Fruit fly (Drosophila melanogaster) whole organism, embryonic: ENCODE measurements around the gene UQCR-6.4L.

Experiments
- Aef1 ChIP-seq: fragments of 200-800 bp; sonication (Bioruptor generic); IDR thresholded peaks from 3 replicates; pipeline ENCODE4 v1.3.6; 2022; ENCODE audit warnings: missing biosample characterization, missing genetic modification characterization
- CG12236 ChIP-seq: fragments of 200-800 bp; sonication (Bioruptor generic); optimal IDR thresholded peaks from 2 replicates; lab custom pipeline; 2016; ENCODE audit warnings: missing biosample characterization, missing genetic modification characterization
- CG12299 ChIP-seq: fragments of 200-800 bp; sonication (Bioruptor generic); optimal IDR thresholded peaks from 2 replicates; lab custom pipeline; 2018; ENCODE audit warnings: missing biosample characterization, mild to moderate bottlenecking, missing genetic modification characterization
- CG12769 ChIP-seq: fragments of 200-800 bp; sonication (Bioruptor generic); optimal IDR thresholded peaks from 2 replicates; lab custom pipeline; 2019; ENCODE audit warnings: missing biosample characterization, mild to moderate bottlenecking, missing genetic modification characterization, moderate library complexity
- CG14050 ChIP-seq: fragments of 200-800 bp; sonication (Bioruptor generic); IDR thresholded peaks from 3 replicates; pipeline ENCODE4 v1.3.6; 2022; ENCODE audit warnings: missing biosample characterization, missing genetic modification characterization
- CG1603 ChIP-seq: fragments of 200-800 bp; sonication (Bioruptor generic); optimal IDR thresholded peaks from 2 replicates; lab custom pipeline; 2019; ENCODE audit warnings: missing biosample characterization, mild to moderate bottlenecking, missing genetic modification characterization, moderate library complexity
- CG2202 ChIP-seq: fragments of 200-800 bp; sonication (Bioruptor generic); optimal IDR thresholded peaks from 2 replicates; lab custom pipeline; 2018; ENCODE audit warnings: missing biosample characterization, mild to moderate bottlenecking, missing genetic modification characterization
- CG2875 ChIP-seq: fragments of 200-800 bp; sonication (Bioruptor generic); optimal IDR thresholded peaks from 2 replicates; lab custom pipeline; 2017; ENCODE audit warnings: missing biosample characterization, mild to moderate bottlenecking, missing genetic modification characterization, missing genetic modification reagents
- CG30020 ChIP-seq: fragments of 200-800 bp; optimal IDR thresholded peaks from 2 replicates; lab custom pipeline; 2019; ENCODE audit warnings: missing biosample characterization, mild to moderate bottlenecking, missing genetic modification characterization, moderate library complexity
- CG31388 ChIP-seq: fragments of 200-800 bp; sonication (Bioruptor generic); optimal IDR thresholded peaks from 2 replicates; lab custom pipeline; 2016; ENCODE audit warnings: missing biosample characterization, missing genetic modification characterization
- CG3163 ChIP-seq: fragments of 200-800 bp; sonication (Bioruptor generic); optimal IDR thresholded peaks from 3 replicates; lab custom pipeline; 2016; ENCODE audit warnings: missing biosample characterization, missing genetic modification characterization
- CG33213 ChIP-seq: fragments of 200-800 bp; sonication (Bioruptor generic); optimal IDR thresholded peaks from 3 replicates; lab custom pipeline; 2016; ENCODE audit warnings: missing biosample characterization, missing genetic modification characterization
- CG4424 ChIP-seq: fragments of 200-800 bp; sonication (Bioruptor generic); optimal IDR thresholded peaks from 3 replicates; lab custom pipeline; 2016; ENCODE audit warnings: missing biosample characterization, missing genetic modification characterization
- CG4730 ChIP-seq: fragments of 200-800 bp; sonication (Bioruptor generic); IDR thresholded peaks from 2 replicates; pipeline ENCODE4 v1.3.6; 2022; ENCODE audit warnings: missing biosample characterization, missing genetic modification characterization
- CG6175 ChIP-seq: fragments of 200-800 bp; sonication (Bioruptor generic); IDR thresholded peaks from 3 replicates; pipeline ENCODE4 v1.3.6; 2022; ENCODE audit warnings: missing biosample characterization, missing genetic modification characterization
- CG6272 ChIP-seq: fragments of 200-800 bp; sonication (Bioruptor generic); IDR thresholded peaks from 2 replicates; pipeline ENCODE4 v1.3.6; 2022; ENCODE audit warnings: missing biosample characterization, missing genetic modification characterization
- CG6654 ChIP-seq: fragments of 200-800 bp; sonication (Bioruptor generic); optimal IDR thresholded peaks from 2 replicates; lab custom pipeline; 2017; ENCODE audit warnings: missing biosample characterization, mild to moderate bottlenecking, missing genetic modification characterization
- CG7839 ChIP-seq: fragments of 200-800 bp; sonication (Bioruptor generic); optimal IDR thresholded peaks from 3 replicates; lab custom pipeline; 2018; ENCODE audit warnings: missing biosample characterization, mild to moderate bottlenecking, missing genetic modification characterization, moderate library complexity
- CG8478 ChIP-seq: fragments of >200 bp; optimal IDR thresholded peaks from 2 replicates; lab custom pipeline; 2018
- CG9215 ChIP-seq: fragments of 200-800 bp; sonication (Bioruptor generic); IDR thresholded peaks from 2 replicates; pipeline ENCODE4 v1.3.6; 2022; ENCODE audit warnings: missing biosample characterization, missing genetic modification characterization
- CG9797 ChIP-seq: fragments of 200-800 bp; sonication (Bioruptor generic); optimal IDR thresholded peaks from 3 replicates; lab custom pipeline; 2018; ENCODE audit warnings: missing biosample characterization, mild to moderate bottlenecking, missing genetic modification characterization
- CG9876 ChIP-seq: fragments of 200-800 bp; sonication (Bioruptor generic); optimal IDR thresholded peaks from 2 replicates; lab custom pipeline; 2016; ENCODE audit warnings: missing biosample characterization, missing genetic modification characterization
- D19A ChIP-seq: fragments of 200-800 bp; optimal IDR thresholded peaks from 3 replicates; lab custom pipeline; 2019; ENCODE audit warnings: missing biosample characterization, mild to moderate bottlenecking, missing genetic modification characterization, moderate library complexity
- HLH54F ChIP-seq: fragments of 200-800 bp; sonication (Bioruptor generic); optimal IDR thresholded peaks from 3 replicates; lab custom pipeline; 2016; ENCODE audit warnings: missing biosample characterization, missing genetic modification characterization
- Hmx ChIP-seq: fragments of 200-800 bp; sonication (Bioruptor generic); optimal IDR thresholded peaks from 2 replicates; lab custom pipeline; 2016; ENCODE audit warnings: missing biosample characterization, missing genetic modification characterization
- Jarid2 ChIP-seq: fragments of 200-800 bp; sonication (Bioruptor generic); optimal IDR thresholded peaks from 3 replicates; lab custom pipeline; 2017; ENCODE audit warnings: mild to moderate bottlenecking, missing biosample characterization, missing genetic modification reagents, missing genetic modification characterization
- Kr ChIP-seq: fragments of 200-800 bp; sonication (Bioruptor generic); optimal IDR thresholded peaks from 2 replicates; lab custom pipeline; 2017; ENCODE audit warnings: missing biosample characterization, mild to moderate bottlenecking, missing genetic modification characterization
- MTF-1 ChIP-seq: fragments of 200-800 bp; sonication (Bioruptor generic); optimal IDR thresholded peaks from 2 replicates; lab custom pipeline; 2018; ENCODE audit warnings: missing biosample characterization, mild to moderate bottlenecking, missing genetic modification characterization, borderline replicate concordance
- PHDP ChIP-seq: fragments of 200-800 bp; sonication (Bioruptor generic); optimal IDR thresholded peaks from 3 replicates; lab custom pipeline; 2018; ENCODE audit warnings: missing biosample characterization, mild to moderate bottlenecking, missing genetic modification characterization, moderate library complexity
- Rfx ChIP-seq: fragments of 200-800 bp; sonication (Bioruptor generic); IDR thresholded peaks from 2 replicates; pipeline ENCODE4 v1.3.6; 2022; ENCODE audit warnings: missing biosample characterization, missing genetic modification characterization
- Side ChIP-seq: fragments of 200-800 bp; sonication (Bioruptor generic); optimal IDR thresholded peaks from 2 replicates; lab custom pipeline; 2016; ENCODE audit warnings: missing biosample characterization, missing genetic modification characterization
- Tbp ChIP-seq: fragments of >200 bp; optimal IDR thresholded peaks from 2 replicates; lab custom pipeline; 2018; ENCODE audit warnings: missing biosample characterization, missing genetic modification characterization
- Xrp1 ChIP-seq: fragments of 200-800 bp; sonication (Bioruptor generic); IDR thresholded peaks from 2 replicates; pipeline ENCODE4 v1.3.6; 2022; ENCODE audit warnings: missing biosample characterization, missing genetic modification characterization
- dysf ChIP-seq: fragments of 200-800 bp; sonication (Bioruptor generic); IDR thresholded peaks from 3 replicates; pipeline ENCODE4 v1.3.6; 2022; ENCODE audit warnings: missing biosample characterization, missing genetic modification characterization
- emc ChIP-seq: fragments of 200-800 bp; sonication (Bioruptor generic); optimal IDR thresholded peaks from 2 replicates; lab custom pipeline; 2016; ENCODE audit warnings: missing biosample characterization, missing genetic modification characterization
- fd3F ChIP-seq: fragments of 200-800 bp; sonication (Bioruptor generic); optimal IDR thresholded peaks from 2 replicates; lab custom pipeline; 2018; ENCODE audit warnings: missing biosample characterization, mild to moderate bottlenecking, missing genetic modification characterization, moderate library complexity
- her ChIP-seq: fragments of 200-800 bp; sonication (Bioruptor generic); optimal IDR thresholded peaks from 2 replicates; lab custom pipeline; 2016; ENCODE audit warnings: missing biosample characterization, missing genetic modification characterization
- kay ChIP-seq: fragments of 200-800 bp; sonication (Bioruptor generic); optimal IDR thresholded peaks from 2 replicates; lab custom pipeline; 2016; ENCODE audit warnings: missing biosample characterization, missing genetic modification characterization
- knrl ChIP-seq: fragments of 200-800 bp; sonication (Bioruptor generic); IDR thresholded peaks from 3 replicates; pipeline ENCODE4 v1.3.6; 2022; ENCODE audit warnings: missing biosample characterization, missing genetic modification characterization; ENCODE audit not compliant: partially characterized antibody
- nom ChIP-seq: fragments of 200-800 bp; sonication (Bioruptor generic); optimal IDR thresholded peaks from 2 replicates; lab custom pipeline; 2017; ENCODE audit warnings: missing biosample characterization, missing genetic modification characterization, mild to moderate bottlenecking, moderate library complexity, missing genetic modification reagents
- p53 ChIP-seq: fragments of 200-800 bp; sonication (Bioruptor generic); optimal IDR thresholded peaks from 2 replicates; lab custom pipeline; 2016; ENCODE audit warnings: missing biosample characterization, missing genetic modification characterization
- pan ChIP-seq, 4 experiments: fragments of >200 bp in 3 of 4; fragments of 200-800 bp in 1 of 4; sonication (Bioruptor generic) in 1 of 4; optimal IDR thresholded peaks in 3 of 4; IDR thresholded peaks in 1 of 4; 2 replicates each; pipeline versions ENCODE4 v1.3.6 to Lab custom; 2017 to 2022; ENCODE audit warnings: missing biosample characterization in 2 of 4, missing genetic modification characterization in 2 of 4, mixed read lengths in 1 of 4
- pb ChIP-seq: fragments of 200-800 bp; sonication (Bioruptor generic); optimal IDR thresholded peaks from 3 replicates; lab custom pipeline; 2016; ENCODE audit warnings: missing biosample characterization, missing genetic modification characterization
- pnt ChIP-seq: fragments of 200-800 bp; sonication (Bioruptor generic); optimal IDR thresholded peaks from 3 replicates; lab custom pipeline; 2016; ENCODE audit warnings: missing biosample characterization, missing genetic modification characterization
- run ChIP-seq: fragments of 200-800 bp; sonication (Bioruptor generic); optimal IDR thresholded peaks from 3 replicates; lab custom pipeline; 2018; ENCODE audit warnings: missing biosample characterization, mild to moderate bottlenecking, missing genetic modification characterization
- stwl ChIP-seq: fragments of 200-800 bp; sonication (Bioruptor generic); optimal IDR thresholded peaks from 3 replicates; lab custom pipeline; 2018; ENCODE audit warnings: missing biosample characterization, mild to moderate bottlenecking, missing genetic modification characterization, moderate library complexity
- tgo ChIP-seq: fragments of 200-800 bp; sonication (Bioruptor generic); IDR thresholded peaks from 3 replicates; pipeline ENCODE4 v1.3.6; 2022; ENCODE audit warnings: missing biosample characterization, missing genetic modification characterization
- tio ChIP-seq: fragments of 200-800 bp; sonication (Bioruptor generic); optimal IDR thresholded peaks from 2 replicates; lab custom pipeline; 2017; ENCODE audit warnings: missing biosample characterization, missing genetic modification characterization, inconsistent platforms
- toy ChIP-seq: fragments of 200-800 bp; sonication (Bioruptor generic); IDR thresholded peaks from 2 replicates; pipeline ENCODE4 v1.3.6; 2022; ENCODE audit warnings: missing biosample characterization, missing genetic modification characterization
- unc-4 ChIP-seq: fragments of 200-800 bp; sonication (Bioruptor generic); IDR thresholded peaks from 2 replicates; pipeline ENCODE4 v1.3.6; 2022; ENCODE audit warnings: missing biosample characterization, missing genetic modification characterization; ENCODE audit not compliant: partially characterized antibody
- z ChIP-seq: fragments of 200-800 bp; sonication (Bioruptor generic); IDR thresholded peaks from 3 replicates; pipeline ENCODE4 v1.3.6; 2022; ENCODE audit warnings: missing biosample characterization, missing genetic modification characterization

UQCR-6.4L gene

dm6 chr3L:16574307-16574946 is 7.9 kb downstream of the UQCR-6.4L start, which contains the start of gene mbf1 (continued):
- TF ChIP-seq Jarid2: no peak
- TF ChIP-seq Tbp (GFP tag; lab: Kevin White, UChicago): no peak
- no peak for TF ChIP-seq toy (GFP tag; lab: Robert Waterston, UW)
- no peak for TF ChIP-seq fd3F (GFP tag; lab: Kevin White, UChicago)
- peak; percentile 87 for TF ChIP-seq CG9797 (GFP tag; lab: Kevin White, UChicago)
- TF ChIP-seq Aef1 (GFP tag; lab: Robert Waterston, UW): no peak
- TF ChIP-seq CG6272 (GFP tag; lab: Robert Waterston, UW): no peak
- no peak for TF ChIP-seq Side
- TF ChIP-seq CG12769 (tag; lab: Kevin White, UChicago): peak; percentile 32
- no peak for TF ChIP-seq CG3163
- no peak for TF ChIP-seq CG12236 (GFP tag; lab: Kevin White, UChicago)
- no peak for TF ChIP-seq run (tag; lab: Kevin White, UChicago)
- TF ChIP-seq nom (GFP tag; lab: Kevin White, UChicago): no peak
- no peak for TF ChIP-seq Xrp1 (GFP tag; lab: Robert Waterston, UW)
- no peak; the same call in 1 of the 2 replicates for TF ChIP-seq Rfx
- TF ChIP-seq kay (GFP tag; lab: Kevin White, UChicago): no peak
- TF ChIP-seq CG33213: peak; percentile 8
- no peak for TF ChIP-seq tio (GFP tag; lab: Kevin White, UChicago)
- TF ChIP-seq D19A (tag; lab: Kevin White, UChicago): no peak
- no peak for TF ChIP-seq CG9876 (GFP tag; lab: Kevin White, UChicago)
- peak; percentile 71 for TF ChIP-seq unc-4 (GFP tag; lab: Robert Waterston, UW)
- TF ChIP-seq CG12299: no peak
- TF ChIP-seq Kr: no peak
- TF ChIP-seq CG31388: no peak
- TF ChIP-seq CG9215: no peak
- no peak for TF ChIP-seq pb (GFP tag; lab: Kevin White, UChicago)
- TF ChIP-seq knrl: peak; percentile 51; the same call in 2 of the 3 replicates
- TF ChIP-seq her (GFP tag; lab: Kevin White, UChicago): no peak
- no peak for TF ChIP-seq p53
- TF ChIP-seq tgo (GFP tag; lab: Robert Waterston, UW): no peak
- no peak for TF ChIP-seq dysf
- no peak for TF ChIP-seq CG4730
- no peak for TF ChIP-seq CG14050
- TF ChIP-seq CG7839: no peak
- TF ChIP-seq stwl: peak; percentile 85
- TF ChIP-seq MTF-1 (GFP tag; lab: Kevin White, UChicago): no peak
- TF ChIP-seq CG6654: no peak
- no peak for TF ChIP-seq emc (GFP tag; lab: Kevin White, UChicago)
- no peak for TF ChIP-seq pan (optimal IDR thresholded peaks at IDR 0.05; lab: Kevin White, UChicago)
- TF ChIP-seq pan (GFP tag; optimal IDR thresholded peaks at IDR 0.05 in 1 of 2, IDR thresholded peaks at IDR 0.05 in 1 of 2): no peak
- TF ChIP-seq CG2202 (tag; lab: Kevin White, UChicago): peak; percentile 2
- TF ChIP-seq CG6175 (GFP tag; lab: Robert Waterston, UW): no peak
- no peak for TF ChIP-seq HLH54F (GFP tag; lab: Kevin White, UChicago)
- TF ChIP-seq pnt (GFP tag; lab: Kevin White, UChicago): peak; percentile 22
- no peak for TF ChIP-seq z (GFP tag; lab: Robert Waterston, UW)
- TF ChIP-seq CG8478 (lab: Kevin White, UChicago): no peak
- no peak for TF ChIP-seq CG2875
- TF ChIP-seq CG1603 (tag; lab: Kevin White, UChicago): peak; percentile 67
- no peak for TF ChIP-seq Hmx
- peak; percentile 9 for TF ChIP-seq CG4424 (GFP tag; lab: Kevin White, UChicago)
- peak; percentile 40 for TF ChIP-seq PHDP (tag; lab: Kevin White, UChicago)
- peak; percentile 36 for TF ChIP-seq CG30020
